Fruit fly (Drosophila melanogaster): Measurements from ENCODE around the gene Mrp4.

The Mrp4 gene

DNA sequence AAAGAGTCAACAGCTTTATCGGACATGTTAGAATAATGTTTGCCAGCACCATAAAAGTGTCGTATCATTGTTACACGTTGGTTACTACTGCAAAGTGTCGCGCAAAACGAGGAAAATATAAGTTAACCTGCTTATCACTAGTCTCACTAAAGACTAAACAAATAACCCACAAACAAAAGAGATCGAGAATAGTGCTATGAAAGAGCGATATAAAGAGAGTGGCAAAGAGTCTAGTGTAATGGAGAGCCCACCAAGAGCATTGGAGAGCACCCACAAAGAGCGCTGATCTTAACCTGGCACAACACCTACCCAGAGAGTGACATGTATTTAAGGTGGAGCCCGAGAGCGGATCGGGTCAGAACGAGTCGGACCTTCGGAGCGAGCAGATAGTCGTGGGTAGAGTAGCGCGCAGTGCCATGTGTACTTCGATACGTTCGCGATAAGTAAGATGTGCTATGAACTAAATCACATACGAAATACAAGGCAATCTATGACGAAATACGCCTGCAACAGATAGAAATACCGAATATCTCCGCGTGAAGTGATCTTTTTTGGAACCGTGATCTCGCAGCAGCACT is at the start of gene Mrp4 (continued):
- no peak for TF ChIP-seq CG30431 (GFP tag; optimal IDR thresholded peaks at IDR 0.05)
- TF ChIP-seq CG34422 (GFP tag; IDR thresholded peaks at IDR 0.05): peak; percentile 76; the same call in 2 of the 3 replicates
- TF ChIP-seq pb (GFP tag; optimal IDR thresholded peaks at IDR 0.05): peak; percentile 26
- TF ChIP-seq D (optimal IDR thresholded peaks at IDR 0.05): no peak
- TF ChIP-seq D (GFP tag; optimal IDR thresholded peaks at IDR 0.05): no peak
- TF ChIP-seq corto (GFP tag; optimal IDR thresholded peaks at IDR 0.05): peak; percentile 40
- TF ChIP-seq CG6272 (GFP tag; IDR thresholded peaks at IDR 0.05): no peak
- TF ChIP-seq run (tag; optimal IDR thresholded peaks at IDR 0.05): no peak
- no peak for TF ChIP-seq CG14050 (GFP tag; IDR thresholded peaks at IDR 0.05)
- peak; percentile 82 for TF ChIP-seq BtbVII (GFP tag; optimal IDR thresholded peaks at IDR 0.05)
- no peak for TF ChIP-seq CG31224 (GFP tag; IDR thresholded peaks at IDR 0.05)
- peak; percentile 15 for TF ChIP-seq Bdp1 (GFP tag; optimal IDR thresholded peaks at IDR 0.05)
- TF ChIP-seq BEAF-32 (GFP tag; optimal IDR thresholded peaks at IDR 0.05): no peak
- TF ChIP-seq TFAM (GFP tag; optimal IDR thresholded peaks at IDR 0.05): no peak
- TF ChIP-seq CG17612 (GFP tag; IDR thresholded peaks at IDR 0.05): no peak
- peak; percentile 81 for TF ChIP-seq CG17385 (GFP tag; optimal IDR thresholded peaks at IDR 0.05)
- TF ChIP-seq dimm (GFP tag; IDR thresholded peaks at IDR 0.05): no peak
- peak; percentile 52; the same call in 1 of the 2 replicates for TF ChIP-seq ranshi (GFP tag; IDR thresholded peaks at IDR 0.05)
- TF ChIP-seq psq (GFP tag; optimal IDR thresholded peaks at IDR 0.05): no peak
- no peak for TF ChIP-seq CG8089 (GFP tag; optimal IDR thresholded peaks at IDR 0.05)
- TF ChIP-seq gcm2 (GFP tag; optimal IDR thresholded peaks at IDR 0.05): no peak
- no peak for TF ChIP-seq CG7745 (tag; optimal IDR thresholded peaks at IDR 0.05)
- no peak for TF ChIP-seq Sox102F (GFP tag; optimal IDR thresholded peaks at IDR 0.05)
- no peak for TF ChIP-seq da (GFP tag; optimal IDR thresholded peaks at IDR 0.05)
- no peak for TF ChIP-seq CG7928 (GFP tag; optimal IDR thresholded peaks at IDR 0.05)
- no peak for TF ChIP-seq pita (GFP tag; optimal IDR thresholded peaks at IDR 0.05)
- no peak for TF ChIP-seq CG14965 (GFP tag; optimal IDR thresholded peaks at IDR 0.05; ENCODE audit: borderline replicate concordance)
- TF ChIP-seq Ets65A (GFP tag): no peak
- peak; percentile 56; the same call in 2 of the 3 replicates for TF ChIP-seq HLH4C (GFP tag; IDR thresholded peaks at IDR 0.05; ENCODE audit: partially characterized antibody)
- TF ChIP-seq CG31441 (GFP tag; IDR thresholded peaks at IDR 0.05): no peak; the same call in 1 of the 2 replicates
- TF ChIP-seq CG2116 (GFP tag; optimal IDR thresholded peaks at IDR 0.05): no peak
- TF ChIP-seq unpg (GFP tag; optimal IDR thresholded peaks at IDR 0.05): peak; percentile 20
- no peak for TF ChIP-seq ssp (GFP tag; IDR thresholded peaks at IDR 0.05)
- no peak for TF ChIP-seq trem (tag; optimal IDR thresholded peaks at IDR 0.05)
- TF ChIP-seq dmrt11E (tag; optimal IDR thresholded peaks at IDR 0.05): no peak
- peak; percentile 74 for TF ChIP-seq Bgb (GFP tag; IDR thresholded peaks at IDR 0.05; ENCODE audit: partially characterized antibody)
- peak; percentile 48 for TF ChIP-seq CG6765 (GFP tag; optimal IDR thresholded peaks at IDR 0.05)
- TF ChIP-seq CG18599 (GFP tag; optimal IDR thresholded peaks at IDR 0.05): peak; percentile 54
- no peak for TF ChIP-seq gt (GFP tag; IDR thresholded peaks at IDR 0.05)
- no peak for TF ChIP-seq Dip3 (GFP tag; optimal IDR thresholded peaks at IDR 0.05)
- no peak for TF ChIP-seq ind (GFP tag; optimal IDR thresholded peaks at IDR 0.05)
- TF ChIP-seq CG34224 (GFP tag; IDR thresholded peaks at IDR 0.05; ENCODE audit: partially characterized antibody): peak; percentile 78
- peak; percentile 27 for TF ChIP-seq Mes4 (GFP tag; optimal IDR thresholded peaks at IDR 0.05)
- TF ChIP-seq bbx (GFP tag; IDR thresholded peaks at IDR 0.05; ENCODE audit: partially characterized antibody): peak; percentile 57
- no peak for TF ChIP-seq CTCF (GFP tag; optimal IDR thresholded peaks at IDR 0.05)
- no peak for TF ChIP-seq Dp (GFP tag; optimal IDR thresholded peaks at IDR 0.05)
- TF ChIP-seq salm (tag; optimal IDR thresholded peaks at IDR 0.05): peak; percentile 71
- TF ChIP-seq Doc2 (GFP tag; IDR thresholded peaks at IDR 0.05): no peak
- TF ChIP-seq CG3163 (GFP tag; optimal IDR thresholded peaks at IDR 0.05): peak; percentile 100
- TF ChIP-seq CG12744 (GFP tag; optimal IDR thresholded peaks at IDR 0.05): no peak
- TF ChIP-seq toy (GFP tag; IDR thresholded peaks at IDR 0.05): no peak
- TF ChIP-seq Atf-2 (GFP tag; optimal IDR thresholded peaks at IDR 0.05): no peak
